Worm (Caenorhabditis elegans): Measurements from ENCODE around the gene math-38.

DNA sequence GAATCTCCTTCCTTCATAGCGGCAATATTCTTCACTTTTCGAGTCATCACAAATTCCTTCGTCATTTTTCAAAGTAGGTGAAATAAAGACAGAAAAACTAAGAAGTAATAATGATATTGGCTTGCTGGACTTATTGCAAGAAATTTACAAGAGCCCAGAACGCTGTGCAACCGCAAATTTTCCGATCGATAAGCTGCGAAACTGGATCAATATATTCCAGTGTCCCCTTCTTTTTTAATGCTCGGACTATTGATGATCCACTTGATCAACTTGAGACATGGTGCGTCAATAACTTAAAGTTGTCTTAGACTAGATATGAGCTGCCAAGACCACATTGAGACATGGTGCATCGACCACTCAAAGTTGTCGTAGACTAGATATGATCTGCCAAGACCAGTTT is 26.3 kb upstream of the math-38 start, which contains the start of gene bath-33:
- TF ChIP-seq pha-4 (GFP tag; IDR thresholded peaks at IDR 0.05) (no peak), pha-4 (tag; optimal IDR thresholded peaks at IDR 0.05) (no peak), nhr-28 (tag; optimal IDR thresholded peaks at IDR 0.05) (no peak), pqm-1 (tag; optimal IDR thresholded peaks at IDR 0.05) (no peak), R02D3.7 (tag; optimal IDR thresholded peaks at IDR 0.05) (no peak), nhr-25 (tag; optimal IDR thresholded peaks at IDR 0.05; ENCODE audit: borderline replicate concordance, insufficient read depth) (no peak), snpc-4 (tag; optimal IDR thresholded peaks at IDR 0.05) (no peak), ztf-11 (tag; optimal IDR thresholded peaks at IDR 0.05) (no peak), daf-8 (GFP tag; IDR thresholded peaks at IDR 0.05) (no peak), fkh-10 (GFP tag; optimal IDR thresholded peaks at IDR 0.05) (no peak), unc-130 (GFP tag; optimal IDR thresholded peaks at IDR 0.05) (no peak), gei-8 (GFP tag; optimal IDR thresholded peaks at IDR 0.05) (no peak)

All from whole organism, L4 larva.